Fruit fly (Drosophila melanogaster) whole organism, embryonic: ENCODE data around the gene Rack1.

Experiments used
- CG10209 ChIP-seq: fragments of 200-800 bp; sonication (Bioruptor generic); optimal IDR thresholded peaks from 3 replicates; lab custom pipeline; 2017; ENCODE audit warnings: missing biosample characterization, mild to moderate bottlenecking, missing genetic modification characterization, missing genetic modification reagents
- CG10565 ChIP-seq: fragments of 200-800 bp; sonication (Bioruptor generic); optimal IDR thresholded peaks from 3 replicates; lab custom pipeline; 2016; ENCODE audit warnings: missing biosample characterization, mild to moderate bottlenecking, missing genetic modification characterization
- CG11560 ChIP-seq: fragments of 200-800 bp; sonication (Bioruptor generic); IDR thresholded peaks from 3 replicates; pipeline ENCODE4 v1.3.6; 2022; ENCODE audit warnings: missing biosample characterization, missing genetic modification characterization
- CG11696 ChIP-seq: fragments of 200-800 bp; sonication (Bioruptor generic); IDR thresholded peaks from 2 replicates; pipeline ENCODE4 v1.3.6; 2022; ENCODE audit warnings: missing biosample characterization, missing genetic modification characterization
- CG11723 ChIP-seq: fragments of 200-800 bp; sonication (Bioruptor generic); optimal IDR thresholded peaks from 2 replicates; lab custom pipeline; 2017; ENCODE audit warnings: missing biosample characterization, mild to moderate bottlenecking, missing genetic modification characterization
- CG12769 ChIP-seq: fragments of 200-800 bp; sonication (Bioruptor generic); optimal IDR thresholded peaks from 2 replicates; lab custom pipeline; 2019; ENCODE audit warnings: missing biosample characterization, mild to moderate bottlenecking, missing genetic modification characterization, moderate library complexity
- CG15601 ChIP-seq: fragments of 200-800 bp; sonication (Bioruptor generic); optimal IDR thresholded peaks from 3 replicates; lab custom pipeline; 2019; ENCODE audit warnings: missing biosample characterization, mild to moderate bottlenecking, missing genetic modification characterization, moderate library complexity
- CG17568 ChIP-seq: fragments of 200-800 bp; sonication (Bioruptor generic); optimal IDR thresholded peaks from 2 replicates; lab custom pipeline; 2018; ENCODE audit warnings: missing biosample characterization, mild to moderate bottlenecking, missing genetic modification characterization, moderate library complexity
- CG2199 ChIP-seq: fragments of 200-800 bp; sonication (Bioruptor generic); IDR thresholded peaks from 3 replicates; pipeline ENCODE4 v1.3.6; 2022; ENCODE audit warnings: missing biosample characterization, missing genetic modification characterization
- CG31441 ChIP-seq: fragments of 200-800 bp; sonication (Bioruptor generic); IDR thresholded peaks from 2 replicates; pipeline ENCODE4 v1.3.6; 2022; ENCODE audit warnings: missing biosample characterization, missing genetic modification characterization
- CG32532 ChIP-seq: fragments of 200-800 bp; sonication (Bioruptor generic); IDR thresholded peaks from 2 replicates; pipeline ENCODE4 v1.3.6; 2022; ENCODE audit warnings: missing biosample characterization, missing genetic modification characterization
- CG4328 ChIP-seq: fragments of 200-800 bp; sonication (Bioruptor generic); optimal IDR thresholded peaks from 3 replicates; lab custom pipeline; 2017; ENCODE audit warnings: missing biosample characterization, missing genetic modification reagents, missing genetic modification characterization
- CG8765 ChIP-seq: fragments of 200-800 bp; sonication (Bioruptor generic); IDR thresholded peaks from 2 replicates; pipeline ENCODE4 v1.3.6; 2022; ENCODE audit warnings: missing biosample characterization, missing genetic modification characterization
- CG9817 ChIP-seq: fragments of 200-800 bp; sonication (Bioruptor generic); optimal IDR thresholded peaks from 2 replicates; lab custom pipeline; 2018; ENCODE audit warnings: missing biosample characterization, mild to moderate bottlenecking, missing genetic modification characterization, moderate library complexity
- CG9932 ChIP-seq: fragments of 200-800 bp; sonication (Bioruptor generic); IDR thresholded peaks from 2 replicates; pipeline ENCODE4 v1.3.6; 2022; ENCODE audit warnings: missing biosample characterization, missing genetic modification characterization
- CrebB ChIP-seq: fragments of 200-800 bp; sonication (Bioruptor generic); optimal IDR thresholded peaks from 3 replicates; lab custom pipeline; 2018; ENCODE audit warnings: missing biosample characterization, mild to moderate bottlenecking, missing genetic modification characterization
- E2f1 ChIP-seq: fragments of 200-800 bp; sonication (Bioruptor generic); IDR thresholded peaks from 2 replicates; pipeline ENCODE4 v1.3.6; 2022; ENCODE audit warnings: missing biosample characterization, missing genetic modification characterization
- E2f2 ChIP-seq: fragments of 200-800 bp; sonication (Bioruptor generic); IDR thresholded peaks from 2 replicates; pipeline ENCODE4 v1.3.6; 2022; ENCODE audit warnings: missing biosample characterization, missing genetic modification characterization
- ERR ChIP-seq: fragments of 200-800 bp; sonication (Bioruptor generic); optimal IDR thresholded peaks from 2 replicates; lab custom pipeline; 2016; ENCODE audit warnings: missing biosample characterization, missing genetic modification characterization
- Eip74EF ChIP-seq, 2 experiments: fragments of 200-800 bp in 1 of 2; fragments of >200 bp in 1 of 2; sonication (Bioruptor generic) in 1 of 2; optimal IDR thresholded peaks; 2 replicates each; lab custom pipeline; 2017 to 2019; ENCODE audit warnings: missing biosample characterization in 2 of 2, missing genetic modification characterization in 2 of 2, mild to moderate bottlenecking in 1 of 2, moderate library complexity in 1 of 2
- MESR4 ChIP-seq: fragments of 200-800 bp; sonication (Bioruptor generic); optimal IDR thresholded peaks from 2 replicates; lab custom pipeline; 2018; ENCODE audit warnings: missing biosample characterization, mild to moderate bottlenecking, missing genetic modification characterization, moderate library complexity
- MTF-1 ChIP-seq: fragments of 200-800 bp; sonication (Bioruptor generic); optimal IDR thresholded peaks from 2 replicates; lab custom pipeline; 2018; ENCODE audit warnings: missing biosample characterization, mild to moderate bottlenecking, missing genetic modification characterization, borderline replicate concordance
- Med ChIP-seq: fragments of 200-800 bp; sonication (Bioruptor generic); peaks from one replicate; lab custom pipeline; 2016; ENCODE audit warnings: missing biosample characterization, missing genetic modification characterization, mild to moderate bottlenecking, inconsistent platforms, moderate library complexity
- Nf-YA ChIP-seq: fragments of 200-800 bp; sonication (Bioruptor generic); IDR thresholded peaks from 2 replicates; pipeline ENCODE4 v1.3.6; 2022; ENCODE audit warnings: missing biosample characterization, missing genetic modification characterization
- Nf-YB ChIP-seq: fragments of 200-800 bp; sonication (Bioruptor generic); optimal IDR thresholded peaks from 3 replicates; lab custom pipeline; 2019; ENCODE audit warnings: missing biosample characterization, mild to moderate bottlenecking, missing genetic modification characterization, moderate library complexity
- Nf-YC ChIP-seq: fragments of 200-800 bp; optimal IDR thresholded peaks from 3 replicates; lab custom pipeline; 2019; ENCODE audit warnings: missing biosample characterization, mild to moderate bottlenecking, missing genetic modification characterization, moderate library complexity
- Oli ChIP-seq: fragments of 200-800 bp; sonication (Bioruptor generic); optimal IDR thresholded peaks from 2 replicates; lab custom pipeline; 2018; ENCODE audit warnings: missing biosample characterization, mild to moderate bottlenecking, missing genetic modification characterization, moderate library complexity
- Pdp1 ChIP-seq, 2 experiments: fragments of 200-800 bp; sonication (Bioruptor generic); optimal IDR thresholded peaks; 3 replicates each; lab custom pipeline; 2016; ENCODE audit warnings: missing biosample characterization in 2 of 2, missing genetic modification characterization in 2 of 2, mild to moderate bottlenecking in 1 of 2, moderate library complexity in 1 of 2
- Sry-β ChIP-seq: fragments of 200-800 bp; sonication (Bioruptor generic); optimal IDR thresholded peaks from 2 replicates; lab custom pipeline; 2018; ENCODE audit warnings: missing biosample characterization, mild to moderate bottlenecking, missing genetic modification characterization, moderate library complexity
- amos ChIP-seq: fragments of 200-800 bp; sonication (Bioruptor generic); IDR thresholded peaks from 2 replicates; pipeline ENCODE4 v1.3.6; 2022; ENCODE audit warnings: missing biosample characterization, missing genetic modification characterization; ENCODE audit not compliant: partially characterized antibody
- ato ChIP-seq: fragments of 200-800 bp; sonication (Bioruptor generic); IDR thresholded peaks from 2 replicates; pipeline ENCODE4 v1.3.6; 2022; ENCODE audit warnings: missing biosample characterization, missing genetic modification characterization; ENCODE audit not compliant: partially characterized antibody
- caup ChIP-seq: fragments of 200-800 bp; sonication (Bioruptor generic); optimal IDR thresholded peaks from 3 replicates; lab custom pipeline; 2017; ENCODE audit warnings: missing biosample characterization, mild to moderate bottlenecking, missing genetic modification characterization, moderate library complexity; ENCODE audit not compliant: severe bottlenecking
- chinmo ChIP-seq: fragments of 200-800 bp; sonication (Bioruptor generic); IDR thresholded peaks from 4 replicates; pipeline ENCODE4 v1.3.6; 2022; ENCODE audit warnings: missing biosample characterization, missing genetic modification characterization; ENCODE audit not compliant: partially characterized antibody
- croc ChIP-seq: fragments of 200-800 bp; sonication (Bioruptor generic); conservative IDR thresholded peaks from 3 replicates; pipeline ENCODE4 v1.3.6; 2022; ENCODE audit warnings: missing biosample characterization, missing genetic modification characterization
- cwo ChIP-seq: fragments of 200-800 bp; sonication (Bioruptor generic); optimal IDR thresholded peaks from 3 replicates; lab custom pipeline; 2017; ENCODE audit warnings: missing biosample characterization, missing genetic modification characterization, mild to moderate bottlenecking, moderate library complexity, missing genetic modification reagents
- eve ChIP-seq, 2 experiments: fragments of >200 bp; optimal IDR thresholded peaks; 2 replicates each; lab custom pipeline; 2017; ENCODE audit warnings: missing biosample characterization in 2 of 2, missing genetic modification characterization in 2 of 2
- gro ChIP-seq: fragments of 200-800 bp; sonication (Bioruptor generic); optimal IDR thresholded peaks from 2 replicates; lab custom pipeline; 2016; ENCODE audit warnings: missing biosample characterization, missing genetic modification characterization
- gt ChIP-seq: fragments of 200-800 bp; sonication (Bioruptor generic); IDR thresholded peaks from 2 replicates; pipeline ENCODE4 v1.3.6; 2022; ENCODE audit warnings: missing biosample characterization, missing genetic modification characterization
- kay ChIP-seq: fragments of 200-800 bp; sonication (Bioruptor generic); optimal IDR thresholded peaks from 2 replicates; lab custom pipeline; 2016; ENCODE audit warnings: missing biosample characterization, missing genetic modification characterization
- mirr ChIP-seq: fragments of 200-800 bp; sonication (Bioruptor generic); optimal IDR thresholded peaks from 3 replicates; lab custom pipeline; 2018; ENCODE audit warnings: missing biosample characterization, mild to moderate bottlenecking, missing genetic modification characterization
- mld ChIP-seq: fragments of 200-800 bp; sonication (Bioruptor generic); IDR thresholded peaks from 3 replicates; pipeline ENCODE4 v1.3.6; 2022; ENCODE audit warnings: missing biosample characterization, missing genetic modification characterization; ENCODE audit not compliant: partially characterized antibody
- pita ChIP-seq: fragments of 200-800 bp; sonication (Bioruptor generic); optimal IDR thresholded peaks from 2 replicates; lab custom pipeline; 2017; ENCODE audit warnings: missing biosample characterization, mild to moderate bottlenecking, missing genetic modification characterization
- seq ChIP-seq: fragments of 200-800 bp; sonication (Bioruptor generic); IDR thresholded peaks from 2 replicates; pipeline ENCODE4 v1.3.6; 2022; ENCODE audit warnings: missing biosample characterization, missing genetic modification characterization
- slbo ChIP-seq: fragments of 200-800 bp; sonication (Bioruptor generic); IDR thresholded peaks from 2 replicates; pipeline ENCODE4 v1.3.6; 2022; ENCODE audit warnings: missing biosample characterization, missing genetic modification characterization
- so ChIP-seq: fragments of 200-800 bp; sonication (Bioruptor generic); IDR thresholded peaks from 3 replicates; pipeline ENCODE4 v1.3.6; 2022; ENCODE audit warnings: missing biosample characterization, missing genetic modification characterization
- tio ChIP-seq: fragments of 200-800 bp; sonication (Bioruptor generic); optimal IDR thresholded peaks from 2 replicates; lab custom pipeline; 2017; ENCODE audit warnings: missing biosample characterization, missing genetic modification characterization, inconsistent platforms
- tll ChIP-seq, 2 experiments: fragments of 200-800 bp in 1 of 2; fragments of >200 bp in 1 of 2; sonication (Bioruptor generic) in 1 of 2; optimal IDR thresholded peaks; 2 replicates each; lab custom pipeline; 2017 to 2019; ENCODE audit warnings: missing biosample characterization in 2 of 2, missing genetic modification characterization in 2 of 2, mild to moderate bottlenecking in 1 of 2, moderate library complexity in 1 of 2

The Rack1 gene

dm6 chr2L:7808886-7809698, 18.0 kb downstream of the Rack1 start (continued):
- TF ChIP-seq CG17568 (GFP tag; lab: Kevin White, UChicago) (no peak), CG32532 (GFP tag; lab: Robert Waterston, UW) (0 out of 2 replicates have a peak, but pooled peaks have one; percentile 28), mld (GFP tag; lab: Robert Waterston, UW) (no peak), ato (GFP tag; lab: Robert Waterston, UW) (no peak), Oli (tag; lab: Kevin White, UChicago) (no peak), Nf-YA (GFP tag; lab: Robert Waterston, UW) (0 out of 2 replicates have a peak, but pooled peaks have one; percentile 31), MESR4 (GFP tag; lab: Kevin White, UChicago) (no peak), mirr (GFP tag; lab: Kevin White, UChicago) (peak; percentile 58), kay (GFP tag; lab: Kevin White, UChicago) (no peak), Eip74EF (GFP tag; optimal IDR thresholded peaks at IDR 0.05; lab: Kevin White, UChicago) (no peak), pita (GFP tag; lab: Kevin White, UChicago) (no peak), CG4328 (GFP tag; lab: Kevin White, UChicago) (peak; percentile 37), Nf-YC (no peak), ERR (GFP tag; lab: Kevin White, UChicago) (no peak), chinmo (no peak; the same call in 3 of the 4 replicates), tio (GFP tag; lab: Kevin White, UChicago) (no peak), E2f2 (peak; percentile 22; the same call in 1 of the 2 replicates), gro (no peak), CG12769 (peak; percentile 13), CG9817 (tag; lab: Kevin White, UChicago) (no peak), Sry-β (GFP tag; lab: Kevin White, UChicago) (no peak), CG10209 (GFP tag; lab: Kevin White, UChicago) (no peak), gt (GFP tag; lab: Robert Waterston, UW) (no peak), MTF-1 (no peak), CG11723 (GFP tag; lab: Kevin White, UChicago) (no peak), CG11696 (GFP tag; lab: Robert Waterston, UW) (no peak), cwo (GFP tag; lab: Kevin White, UChicago) (no peak), slbo (GFP tag; lab: Robert Waterston, UW) (no peak), croc (GFP tag; lab: Robert Waterston, UW) (no peak), CG9932 (GFP tag; lab: Robert Waterston, UW) (no peak), Pdp1 (GFP tag; optimal IDR thresholded peaks at IDR 0.05; lab: Kevin White, UChicago) (no peak), so (GFP tag; lab: Robert Waterston, UW) (peak; percentile 21; the same call in 1 of the 3 replicates), CG15601 (tag; lab: Kevin White, UChicago) (no peak), CG10565 (GFP tag; lab: Kevin White, UChicago) (no peak), CG2199 (GFP tag; lab: Robert Waterston, UW) (0 out of 3 replicates have a peak, but pooled peaks have one; percentile 8), caup (GFP tag; lab: Kevin White, UChicago) (no peak), CG8765 (GFP tag; lab: Robert Waterston, UW) (no peak), Med (GFP tag; lab: Kevin White, UChicago) (no peak), CG31441 (GFP tag; lab: Robert Waterston, UW) (no peak), E2f1 (GFP tag; lab: Robert Waterston, UW) (peak; percentile 40; the same call in 1 of the 2 replicates), CG11560 (tag; lab: Robert Waterston, UW) (no peak), seq (no peak), tll (GFP tag; optimal IDR thresholded peaks at IDR 0.05; lab: Kevin White, UChicago) (no peak), Nf-YB (no peak), eve (GFP tag; optimal IDR thresholded peaks at IDR 0.05; lab: Kevin White, UChicago) (peak in 1 of 2 experiments; percentile 78), amos (GFP tag; lab: Robert Waterston, UW) (no peak), CrebB (tag; lab: Kevin White, UChicago) (no peak)
